Fruit fly (Drosophila melanogaster) whole organism, pupa: ENCODE data around the gene ct.

Experiments
- CG10348 ChIP-seq: fragments of 200-800 bp; sonication (Bioruptor generic); IDR thresholded peaks from 2 replicates; pipeline ENCODE4 v1.3.6; 2022; ENCODE audit warnings: missing biosample characterization, missing genetic modification characterization
- CG12605 ChIP-seq: fragments of 200-800 bp; sonication (Bioruptor generic); IDR thresholded peaks from 2 replicates; pipeline ENCODE4 v1.3.6; 2022; ENCODE audit warnings: missing biosample characterization, missing genetic modification characterization
- CG13204 ChIP-seq: fragments of 200-800 bp; sonication (Bioruptor generic); optimal IDR thresholded peaks from 2 replicates; lab custom pipeline; 2018; ENCODE audit warnings: missing biosample characterization, mild to moderate bottlenecking, missing genetic modification characterization, moderate library complexity
- CG14655 ChIP-seq: fragments of 200-800 bp; sonication (Bioruptor generic); optimal IDR thresholded peaks from 3 replicates; lab custom pipeline; 2017; ENCODE audit warnings: mild to moderate bottlenecking, missing biosample characterization, missing genetic modification reagents, missing genetic modification characterization
- CG15710 ChIP-seq: fragments of 200-800 bp; sonication (Bioruptor generic); optimal IDR thresholded peaks from 2 replicates; lab custom pipeline; 2018; ENCODE audit warnings: missing biosample characterization, mild to moderate bottlenecking, missing genetic modification characterization, moderate library complexity
- CG17806 ChIP-seq: fragments of 200-800 bp; sonication (Bioruptor generic); optimal IDR thresholded peaks from 2 replicates; lab custom pipeline; 2018; ENCODE audit warnings: missing biosample characterization, mild to moderate bottlenecking, missing genetic modification characterization, moderate library complexity
- CG32121 ChIP-seq: fragments of 200-800 bp; sonication (Bioruptor generic); IDR thresholded peaks from 2 replicates; pipeline ENCODE4 v1.3.6; 2022; ENCODE audit warnings: missing biosample characterization, missing genetic modification characterization
- CG34367 ChIP-seq: fragments of 200-800 bp; sonication (Bioruptor generic); optimal IDR thresholded peaks from 2 replicates; lab custom pipeline; 2018; ENCODE audit warnings: missing biosample characterization, mild to moderate bottlenecking, missing genetic modification characterization
- CG4496 ChIP-seq: fragments of 200-800 bp; sonication (Bioruptor generic); IDR thresholded peaks from 3 replicates; pipeline ENCODE4 v1.3.6; 2022; ENCODE audit warnings: missing biosample characterization, missing genetic modification characterization
- CG8159 ChIP-seq: fragments of 200-800 bp; sonication (Bioruptor generic); optimal IDR thresholded peaks from 3 replicates; lab custom pipeline; 2018; ENCODE audit warnings: missing biosample characterization, mild to moderate bottlenecking, missing genetic modification characterization, moderate library complexity
- CG8301 ChIP-seq: fragments of 200-800 bp; sonication (Bioruptor generic); optimal IDR thresholded peaks from 2 replicates; lab custom pipeline; 2018; ENCODE audit warnings: missing biosample characterization, mild to moderate bottlenecking, missing genetic modification characterization
- CG9948 ChIP-seq: fragments of 200-800 bp; sonication (Bioruptor generic); optimal IDR thresholded peaks from 2 replicates; lab custom pipeline; 2018; ENCODE audit warnings: missing biosample characterization, mild to moderate bottlenecking, missing genetic modification characterization, moderate library complexity
- D1 ChIP-seq: fragments of 200-800 bp; sonication (Bioruptor generic); optimal IDR thresholded peaks from 2 replicates; lab custom pipeline; 2018; ENCODE audit warnings: missing biosample characterization, mild to moderate bottlenecking, missing genetic modification characterization, moderate library complexity
- EcR ChIP-seq: fragments of 200-800 bp; sonication (Bioruptor generic); optimal IDR thresholded peaks from 3 replicates; lab custom pipeline; 2019; ENCODE audit warnings: missing biosample characterization, missing genetic modification characterization, mild to moderate bottlenecking, moderate library complexity, missing genetic modification reagents
- Ets98B ChIP-seq: fragments of 200-800 bp; sonication (Bioruptor generic); IDR thresholded peaks from 2 replicates; pipeline ENCODE4 v1.3.6; 2022; ENCODE audit warnings: missing biosample characterization, missing genetic modification characterization
- Pif1A ChIP-seq: fragments of 200-800 bp; sonication (Bioruptor generic); optimal IDR thresholded peaks from 3 replicates; lab custom pipeline; 2016; ENCODE audit warnings: missing biosample characterization, missing genetic modification characterization
- Pif1B ChIP-seq: fragments of 200-800 bp; sonication (Bioruptor generic); optimal IDR thresholded peaks from 3 replicates; lab custom pipeline; 2016; ENCODE audit warnings: missing biosample characterization, missing genetic modification characterization
- Snoo ChIP-seq: fragments of 200-800 bp; sonication (Bioruptor generic); optimal IDR thresholded peaks from 3 replicates; lab custom pipeline; 2017; ENCODE audit warnings: missing biosample characterization, mild to moderate bottlenecking, missing genetic modification characterization, inconsistent platforms
- fd96Ca ChIP-seq: fragments of 200-800 bp; sonication (Bioruptor generic); IDR thresholded peaks from 3 replicates; pipeline ENCODE4 v1.3.6; 2022; ENCODE audit warnings: missing biosample characterization, missing genetic modification characterization
- gl ChIP-seq: fragments of 200-800 bp; sonication (Bioruptor generic); optimal IDR thresholded peaks from 2 replicates; lab custom pipeline; 2018; ENCODE audit warnings: missing biosample characterization, mild to moderate bottlenecking, missing genetic modification characterization
- rn ChIP-seq: fragments of 200-800 bp; sonication (Bioruptor generic); IDR thresholded peaks from 2 replicates; pipeline ENCODE4 v1.3.6; 2022; ENCODE audit warnings: missing biosample characterization, missing genetic modification characterization

The ct gene

DNA sequence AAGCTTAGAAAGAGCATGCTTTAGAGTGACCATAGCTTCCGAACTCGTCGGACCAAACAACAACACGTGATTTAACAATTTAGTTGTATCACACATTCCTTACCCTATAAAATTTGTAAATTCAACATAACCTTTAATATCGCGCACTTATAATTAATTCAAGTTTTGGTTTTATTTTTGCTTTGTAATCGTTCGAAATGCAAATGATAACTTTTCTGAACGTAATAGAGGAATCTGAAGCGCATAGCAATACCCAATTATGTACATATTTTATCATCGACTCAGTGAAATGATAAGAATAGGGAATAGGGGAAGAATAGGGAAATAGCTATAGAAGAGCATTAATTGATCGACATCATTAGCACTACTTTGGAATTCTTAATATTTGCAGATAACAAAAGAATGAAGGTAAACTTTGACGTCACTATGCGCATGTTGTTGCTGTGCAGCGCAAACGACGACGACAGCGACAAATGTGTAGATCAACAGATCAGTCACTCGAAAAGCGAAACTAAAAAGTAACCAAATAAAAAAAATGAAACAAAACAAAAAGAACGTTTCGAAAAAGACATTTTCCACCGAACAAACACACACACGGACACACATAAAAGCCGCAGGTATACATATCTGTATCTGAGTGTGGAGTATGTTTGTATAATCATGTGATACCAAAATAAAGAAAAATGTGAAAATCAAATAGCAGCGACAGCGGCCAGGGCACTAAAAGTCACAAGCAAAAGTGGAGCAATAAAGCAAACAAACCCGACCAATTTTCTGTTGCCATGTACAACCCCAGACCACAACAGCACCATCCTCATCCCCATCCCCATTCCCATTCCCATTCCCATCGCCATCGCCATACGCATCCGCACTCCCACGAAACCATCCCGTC lies 99.4 kb downstream of the ct start:
- TF ChIP-seq rn (no peak), CG32121 (GFP tag; lab: Robert Waterston, UW) (no peak), fd96Ca (GFP tag; lab: Robert Waterston, UW) (no peak), D1 (no peak), Pif1A (no peak), CG15710 (tag; lab: Kevin White, UChicago) (no peak), CG13204 (GFP tag; lab: Kevin White, UChicago) (no peak), CG4496 (GFP tag; lab: Robert Waterston, UW) (no peak), CG8159 (tag; lab: Kevin White, UChicago) (no peak), Ets98B (GFP tag; lab: Robert Waterston, UW) (no peak), CG12605 (GFP tag; lab: Robert Waterston, UW) (no peak)

DNA sequence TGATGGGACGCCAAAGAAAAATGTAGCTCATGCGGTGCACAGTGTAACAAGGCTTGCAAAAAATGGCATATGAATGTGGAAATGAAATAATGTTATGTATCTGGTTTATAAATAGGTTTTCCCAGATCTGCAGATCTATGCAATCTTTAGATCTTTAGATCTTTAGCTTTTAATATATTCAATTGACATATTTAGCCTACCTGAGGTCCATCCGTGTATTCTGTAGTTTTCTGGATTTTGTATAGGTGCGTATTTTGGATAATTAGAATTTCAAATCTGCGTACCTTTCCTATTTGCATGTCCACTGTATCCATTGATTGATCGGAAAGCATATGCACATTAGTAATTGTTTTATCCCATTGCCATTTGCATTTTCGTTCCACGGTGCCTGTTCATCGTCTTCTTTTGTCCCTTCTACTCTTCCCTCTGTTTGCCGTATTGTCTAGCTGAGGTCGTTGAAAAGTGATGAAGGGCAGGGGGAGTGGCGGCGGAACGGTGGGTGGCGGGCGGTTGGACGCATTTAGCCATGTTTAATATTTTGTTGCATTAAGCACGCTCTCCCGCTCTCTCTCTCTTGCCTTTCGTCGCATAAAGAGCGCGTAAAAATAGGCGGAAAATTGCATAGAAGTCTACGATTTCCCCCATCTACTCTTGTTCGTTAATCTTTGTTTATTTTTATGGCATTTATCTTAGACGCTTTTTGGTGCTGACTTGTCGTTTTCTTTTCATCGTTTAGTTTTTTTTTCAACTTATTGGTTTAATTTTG lies 100.9 kb downstream of the ct start, which contains the start of gene CHES-1-like:
TSS of gene CHES-1-like (minus strand) at position 444 of the 766 bp plus-strand sequence.
- TF ChIP-seq Pif1B (GFP tag; lab: Kevin White, UChicago) (peak; percentile 88), CG34367 (tag; lab: Kevin White, UChicago) (peak; percentile 72), CG17806 (tag; lab: Kevin White, UChicago) (peak; percentile 76), fd96Ca (GFP tag; lab: Robert Waterston, UW) (peak; percentile 81), D1 (peak; percentile 72), CG9948 (tag; lab: Kevin White, UChicago) (peak; percentile 86), rn (peak; percentile 54; the same call in 1 of the 2 replicates), CG8301 (peak; percentile 89), CG32121 (GFP tag; lab: Robert Waterston, UW) (peak; percentile 77), CG13204 (GFP tag; lab: Kevin White, UChicago) (peak; percentile 67), CG8159 (tag; lab: Kevin White, UChicago) (peak; percentile 85), gl (tag; lab: Kevin White, UChicago) (peak; percentile 51), Snoo (tag; lab: Kevin White, UChicago) (peak; percentile 78), EcR (GFP tag; lab: Kevin White, UChicago) (peak; percentile 47), CG14655 (GFP tag; lab: Kevin White, UChicago) (peak; percentile 94), CG15710 (tag; lab: Kevin White, UChicago) (peak; percentile 81), CG12605 (GFP tag; lab: Robert Waterston, UW) (0 out of 2 replicates have a peak, but pooled peaks have one; percentile 29), CG4496 (GFP tag; lab: Robert Waterston, UW) (peak; percentile 88), CG10348 (GFP tag; lab: Robert Waterston, UW) (peak; percentile 44; the same call in 1 of the 2 replicates), Pif1A (peak; percentile 86), Ets98B (GFP tag; lab: Robert Waterston, UW) (peak; percentile 67)

- TF ChIP-seq rn (no peak), EcR (GFP tag; lab: Kevin White, UChicago) (no peak), CG14655 (GFP tag; lab: Kevin White, UChicago) (peak; percentile 7), CG17806 (tag; lab: Kevin White, UChicago) (no peak), Pif1B (GFP tag; lab: Kevin White, UChicago) (no peak), CG8159 (tag; lab: Kevin White, UChicago) (no peak), CG12605 (GFP tag; lab: Robert Waterston, UW) (peak; percentile 23; the same call in 1 of the 2 replicates), gl (tag; lab: Kevin White, UChicago) (no peak), CG32121 (GFP tag; lab: Robert Waterston, UW) (no peak), CG13204 (GFP tag; lab: Kevin White, UChicago) (peak; percentile 14), CG4496 (GFP tag; lab: Robert Waterston, UW) (peak; percentile 48; the same call in 1 of the 3 replicates), Ets98B (GFP tag; lab: Robert Waterston, UW) (peak; percentile 15; the same call in 1 of the 2 replicates), Pif1A (peak; percentile 39), D1 (no peak), Snoo (tag; lab: Kevin White, UChicago) (no peak), CG15710 (tag; lab: Kevin White, UChicago) (no peak)
Measured at dm6 chrX:7709708-7710438, 101.6 kb downstream of the ct start.

dm6 chrX:7710439-7711154 lies 102.4 kb downstream of the ct start:
- TF ChIP-seq CG12605 (GFP tag; lab: Robert Waterston, UW) (peak; percentile 47; the same call in 1 of the 2 replicates), CG17806 (tag; lab: Kevin White, UChicago) (no peak)
